Worm (Caenorhabditis elegans) whole organism, late embryonic: ENCODE data around the gene pin-2.

ENCODE experiments used
- C38D4.7 ChIP-seq: fragments of 200-800 bp; sonication (Bioruptor generic); optimal IDR thresholded peaks from 2 replicates; lab custom pipeline; 2018; ENCODE audit warnings: mild to moderate bottlenecking, missing genetic modification characterization, moderate library complexity, missing compliant biosample characterization
- F13H6.1 ChIP-seq: sonication (generic microtip); optimal IDR thresholded peaks from 2 replicates; lab custom pipeline; 2016; ENCODE audit warnings: missing genetic modification characterization, missing compliant biosample characterization
- K02D7.2 ChIP-seq: sonication (generic microtip); optimal IDR thresholded peaks from 2 replicates; lab custom pipeline; 2017; ENCODE audit warnings: mild to moderate bottlenecking, missing genetic modification characterization, missing compliant biosample characterization
- K09A11.1 ChIP-seq: sonication (generic microtip); optimal IDR thresholded peaks from 2 replicates; lab custom pipeline; 2017; ENCODE audit warnings: antibody characterized with exemption, mild to moderate bottlenecking, missing genetic modification characterization, missing compliant biosample characterization; ENCODE audit not compliant: insufficient read depth
- T23F11.4 ChIP-seq: fragments of 200-800 bp; sonication (Bioruptor generic); optimal IDR thresholded peaks from 2 replicates; lab custom pipeline; 2018; ENCODE audit warnings: mild to moderate bottlenecking, missing genetic modification characterization, missing compliant biosample characterization
- Y22D7AL.16 ChIP-seq: sonication (generic microtip); optimal IDR thresholded peaks from 2 replicates; lab custom pipeline; 2016; ENCODE audit warnings: missing genetic modification characterization, missing compliant biosample characterization
- ama-1 ChIP-seq: fragments of 150-350 bp; optimal IDR thresholded peaks from 2 replicates; lab custom pipeline; 2014
- ceh-22 ChIP-seq: sonication (generic microtip); optimal IDR thresholded peaks from 2 replicates; lab custom pipeline; 2017; ENCODE audit warnings: missing biosample characterization, missing genetic modification characterization
- ceh-24 ChIP-seq: sonication (generic microtip); optimal IDR thresholded peaks from 2 replicates; lab custom pipeline; 2016; ENCODE audit warnings: mild to moderate bottlenecking, missing genetic modification characterization, missing compliant biosample characterization
- ceh-31 ChIP-seq: sonication (generic microtip); optimal IDR thresholded peaks from 2 replicates; lab custom pipeline; 2016; ENCODE audit warnings: missing genetic modification characterization, missing compliant biosample characterization
- dve-1 ChIP-seq: sonication (generic microtip); optimal IDR thresholded peaks from 2 replicates; lab custom pipeline; 2017; ENCODE audit warnings: antibody characterized with exemption, mild to moderate bottlenecking, missing genetic modification characterization, missing compliant biosample characterization
- elt-4 ChIP-seq: sonication (generic microtip); optimal IDR thresholded peaks from 2 replicates; lab custom pipeline; 2016; ENCODE audit warnings: missing genetic modification characterization, missing compliant biosample characterization
- fkh-6 ChIP-seq: sonication (generic microtip); optimal IDR thresholded peaks from 2 replicates; lab custom pipeline; 2016; ENCODE audit warnings: missing genetic modification characterization, missing compliant biosample characterization
- gmeb-2 ChIP-seq: sonication (generic microtip); optimal IDR thresholded peaks from 2 replicates; lab custom pipeline; 2016; ENCODE audit warnings: missing genetic modification characterization, inconsistent platforms, missing compliant biosample characterization
- hlh-13 ChIP-seq: fragments of 200-800 bp; sonication (Bioruptor generic); optimal IDR thresholded peaks from 2 replicates; lab custom pipeline; 2018; ENCODE audit warnings: mild to moderate bottlenecking, missing genetic modification characterization, missing compliant biosample characterization
- lim-6 ChIP-seq: sonication (generic microtip); optimal IDR thresholded peaks from 2 replicates; lab custom pipeline; 2016; ENCODE audit warnings: missing genetic modification characterization, missing compliant biosample characterization
- mec-3 ChIP-seq: sonication (generic microtip); optimal IDR thresholded peaks from 2 replicates; lab custom pipeline; 2016; ENCODE audit warnings: borderline replicate concordance, missing genetic modification characterization, missing compliant biosample characterization
- nhr-232 ChIP-seq: sonication (generic microtip); optimal IDR thresholded peaks from 2 replicates; lab custom pipeline; 2016; ENCODE audit warnings: missing genetic modification characterization, missing compliant biosample characterization
- npax-4 ChIP-seq: sonication (generic microtip); optimal IDR thresholded peaks from 2 replicates; lab custom pipeline; 2016; ENCODE audit warnings: missing genetic modification characterization, missing compliant biosample characterization
- pax-1 ChIP-seq: fragments of 150-350 bp; optimal IDR thresholded peaks from 2 replicates; lab custom pipeline; 2014; ENCODE audit warnings: missing biosample characterization, missing genetic modification characterization
- pha-4 ChIP-seq: fragments of 150-350 bp; optimal IDR thresholded peaks from 2 replicates; lab custom pipeline; 2018; ENCODE audit warnings: missing biosample characterization, missing genetic modification reagents, missing genetic modification characterization
- pqm-1 ChIP-seq: sonication (generic microtip); optimal IDR thresholded peaks from 2 replicates; lab custom pipeline; 2016; ENCODE audit warnings: missing genetic modification characterization, missing compliant biosample characterization
- rnt-1 ChIP-seq: sonication (generic microtip); optimal IDR thresholded peaks from 2 replicates; lab custom pipeline; 2016; ENCODE audit warnings: missing genetic modification characterization, missing compliant biosample characterization
- sox-2 ChIP-seq: fragments of 200-800 bp; sonication (Bioruptor generic); IDR thresholded peaks from 2 replicates; pipeline ENCODE4 v1.3.6; 2022; ENCODE audit warnings: missing genetic modification reagents, missing genetic modification characterization, missing compliant biosample characterization
- sox-4 ChIP-seq: sonication (generic microtip); optimal IDR thresholded peaks from 2 replicates; lab custom pipeline; 2017; ENCODE audit warnings: mild to moderate bottlenecking, missing genetic modification characterization, inconsistent platforms, missing compliant biosample characterization
- ttx-3 ChIP-seq: sonication (generic microtip); optimal IDR thresholded peaks from 2 replicates; lab custom pipeline; 2016; ENCODE audit warnings: missing genetic modification reagents, missing genetic modification characterization, missing compliant biosample characterization
- unc-3 ChIP-seq, 2 experiments: fragments of 200-800 bp in 1 of 2; sonication (Bioruptor generic) in 1 of 2; sonication (generic microtip) in 1 of 2; conservative IDR thresholded peaks in 1 of 2; optimal IDR thresholded peaks in 1 of 2; 2 replicates each; pipeline versions ENCODE4 v1.3.6 to Lab custom; 2016 to 2022; ENCODE audit warnings: missing compliant biosample characterization in 2 of 2, missing genetic modification characterization in 2 of 2, missing genetic modification reagents in 1 of 2
- unc-42 ChIP-seq: sonication (generic microtip); optimal IDR thresholded peaks from 2 replicates; lab custom pipeline; 2016; ENCODE audit warnings: missing genotype, missing genetic modification characterization, missing compliant biosample characterization
- zip-5 ChIP-seq: sonication (generic microtip); optimal IDR thresholded peaks from 2 replicates; lab custom pipeline; 2016; ENCODE audit warnings: missing genetic modification characterization, missing compliant biosample characterization

pin-2 gene

ce11 chrIV:12796811-12797210, 3.2 kb downstream of the pin-2 start:
- TF ChIP-seq F13H6.1 (tag; lab: Kevin White, UChicago), result no peak

ce11 chrIV:12805595-12805994, 11.9 kb downstream of the pin-2 start, which contains the start of gene F07C6.4:
F07C6.4 (plus strand) TSS chrIV:12805924.
- TF ChIP-seq ceh-24 (tag; lab: Kevin White, UChicago) (no peak), elt-4 (no peak), nhr-232 (tag; lab: Kevin White, UChicago) (no peak), mec-3 (tag; lab: Kevin White, UChicago) (no peak), C38D4.7 (GFP tag; lab: Kevin White, UChicago) (no peak), T23F11.4 (GFP tag; lab: Kevin White, UChicago) (no peak)

ce11 chrIV:12811554-12811953, 17.9 kb downstream of the pin-2 start:
- TF ChIP-seq Y22D7AL.16 (tag; lab: Kevin White, UChicago), result no peak
- TF ChIP-seq ceh-24 (tag; lab: Kevin White, UChicago), result no peak
- no peak for TF ChIP-seq T23F11.4 (GFP tag; lab: Kevin White, UChicago)
- no peak for TF ChIP-seq dve-1 (tag; lab: Kevin White, UChicago)

ce11 chrIV:12813822-12814221, 20.2 kb downstream of the pin-2 start:
- TF ChIP-seq pqm-1 (tag; lab: Kevin White, UChicago) (no peak), dve-1 (tag; lab: Kevin White, UChicago) (no peak), K02D7.2 (tag; lab: Kevin White, UChicago) (no peak), ceh-22 (no peak), unc-3 (GFP tag; conservative IDR thresholded peaks at IDR 0.05; lab: Robert Waterston, UW) (no peak), unc-3 (tag; optimal IDR thresholded peaks at IDR 0.05; lab: Kevin White, UChicago) (no peak), pax-1 (tag; lab: Kevin White, UChicago) (no peak), T23F11.4 (GFP tag; lab: Kevin White, UChicago) (no peak)

- peak; percentile 64 for TF ChIP-seq ceh-31 (tag; lab: Kevin White, UChicago)
- TF ChIP-seq K02D7.2 (tag; lab: Kevin White, UChicago), result no peak
- TF ChIP-seq unc-42 (tag; lab: Kevin White, UChicago), result peak; percentile 17
- no peak for TF ChIP-seq gmeb-2 (tag; lab: Kevin White, UChicago)
- peak; percentile 9 for TF ChIP-seq rnt-1 (tag; lab: Kevin White, UChicago)
Observed at ce11 chrIV:12816636-12817035, 23.0 kb downstream of the pin-2 start.

ce11 chrIV:12817539-12817938, 23.9 kb downstream of the pin-2 start:
- TF ChIP-seq hlh-13 (GFP tag; lab: Kevin White, UChicago) (no peak), pha-4 (tag; lab: Kevin White, UChicago) (no peak), K09A11.1 (tag; lab: Kevin White, UChicago) (no peak), lim-6 (no peak), ttx-3 (tag; lab: Kevin White, UChicago) (no peak)

- TF ChIP-seq zip-5 (tag; lab: Kevin White, UChicago) (no peak), fkh-6 (no peak), ama-1 (lab: Kevin White, UChicago) (no peak), npax-4 (tag; lab: Kevin White, UChicago) (no peak), sox-2 (GFP tag; lab: Robert Waterston, UW) (no peak), sox-4 (tag; lab: Kevin White, UChicago) (no peak), Y22D7AL.16 (tag; lab: Kevin White, UChicago) (no peak), rnt-1 (tag; lab: Kevin White, UChicago) (no peak)
Observed at ce11 chrIV:12825304-12825703, 31.7 kb downstream of the pin-2 start, which contains the start of gene M02B1.4. M02B1.4 (minus strand) TSS chrIV:12825312.
